Worm (Caenorhabditis elegans) whole organism, L4 larva: ENCODE measurements around the gene ZC239.6.

Experiments used
- D1046.2 ChIP-seq: fragments of 200-800 bp; sonication (Bioruptor generic); IDR thresholded peaks from 2 replicates; pipeline ENCODE4 v1.3.6; 2022; ENCODE audit warnings: missing genetic modification characterization, missing compliant biosample characterization
- F10B5.3 ChIP-seq: sonication (generic microtip); optimal IDR thresholded peaks from 2 replicates; lab custom pipeline; 2016; ENCODE audit warnings: mild to moderate bottlenecking, missing genetic modification characterization, missing compliant biosample characterization
- F26F4.8 ChIP-seq: fragments of 200-800 bp; sonication (Bioruptor generic); conservative IDR thresholded peaks from 2 replicates; pipeline ENCODE4 v1.3.6; 2022; ENCODE audit warnings: missing genetic modification characterization, missing compliant biosample characterization
- F44E2.7 ChIP-seq: fragments of 200-800 bp; sonication (Bioruptor generic); IDR thresholded peaks from 2 replicates; pipeline ENCODE4 v2.1.2; 2022; ENCODE audit warnings: missing genetic modification characterization, missing compliant biosample characterization
- T26A8.4 ChIP-seq: fragments of 200-800 bp; sonication (Bioruptor generic); IDR thresholded peaks from 2 replicates; pipeline ENCODE4 v1.3.6; 2022; ENCODE audit warnings: missing genetic modification characterization, missing compliant biosample characterization
- Y105C5A.15 ChIP-seq: fragments of 200-800 bp; sonication (Bioruptor generic); IDR thresholded peaks from 2 replicates; pipeline ENCODE4 v1.3.6; 2022; ENCODE audit warnings: missing genetic modification characterization, missing compliant biosample characterization
- Y48G9A.11 ChIP-seq: fragments of 200-800 bp; sonication (Bioruptor generic); IDR thresholded peaks from 2 replicates; pipeline ENCODE4 v1.3.6; 2022; ENCODE audit warnings: missing genetic modification reagents, missing genetic modification characterization, missing compliant biosample characterization
- aha-1 ChIP-seq: fragments of 150-350 bp; peaks from one replicate; lab custom pipeline; 2014; ENCODE audit warnings: missing biosample characterization, missing genetic modification characterization
- ceh-20 ChIP-seq: fragments of 200-800 bp; sonication (Bioruptor generic); IDR thresholded peaks from 2 replicates; pipeline ENCODE4 v1.3.6; 2022; ENCODE audit warnings: missing genetic modification reagents, missing genetic modification characterization, missing compliant biosample characterization
- daf-8 ChIP-seq: fragments of 200-800 bp; sonication (Bioruptor generic); IDR thresholded peaks from 2 replicates; pipeline ENCODE4 v1.3.6; 2022; ENCODE audit warnings: missing genetic modification characterization, missing compliant biosample characterization
- dmd-6 ChIP-seq: fragments of 200-800 bp; sonication (Bioruptor generic); IDR thresholded peaks from 2 replicates; pipeline ENCODE4 v1.3.6; 2022; ENCODE audit warnings: missing genetic modification reagents, missing genetic modification characterization, missing compliant biosample characterization
- dmd-9 ChIP-seq: fragments of 200-800 bp; sonication (Bioruptor generic); IDR thresholded peaks from 2 replicates; pipeline ENCODE4 v1.3.6; 2022; ENCODE audit warnings: missing genetic modification reagents, missing genetic modification characterization, missing compliant biosample characterization
- dve-1 ChIP-seq: sonication (generic microtip); optimal IDR thresholded peaks from 2 replicates; lab custom pipeline; 2017; ENCODE audit warnings: antibody characterized with exemption, mild to moderate bottlenecking, missing genetic modification characterization, missing compliant biosample characterization; ENCODE audit not compliant: insufficient read depth
- egl-27 ChIP-seq: sonication (generic microtip); optimal IDR thresholded peaks from 3 replicates; lab custom pipeline; 2017; ENCODE audit warnings: missing biosample characterization, missing genetic modification reagents, missing genetic modification characterization
- gei-8 ChIP-seq: fragments of 200-800 bp; sonication (Bioruptor generic); optimal IDR thresholded peaks from 2 replicates; lab custom pipeline; 2018; ENCODE audit warnings: mild to moderate bottlenecking, missing genetic modification characterization, missing compliant biosample characterization
- hlh-11 ChIP-seq: fragments of 200-800 bp; sonication (Bioruptor generic); optimal IDR thresholded peaks from 2 replicates; lab custom pipeline; 2018; ENCODE audit warnings: mild to moderate bottlenecking, missing genetic modification characterization, missing compliant biosample characterization
- hlh-30 ChIP-seq: sonication (generic microtip); optimal IDR thresholded peaks from 2 replicates; lab custom pipeline; 2017; ENCODE audit warnings: antibody characterized with exemption, mild to moderate bottlenecking, missing genetic modification characterization, missing compliant biosample characterization; ENCODE audit not compliant: insufficient read depth
- hmg-1.1 ChIP-seq: fragments of 200-800 bp; sonication (Bioruptor generic); IDR thresholded peaks from 2 replicates; pipeline ENCODE4 v1.3.6; 2022; ENCODE audit warnings: missing genetic modification reagents, missing genetic modification characterization, missing compliant biosample characterization
- jun-1 ChIP-seq: fragments of 150-350 bp; optimal IDR thresholded peaks from 2 replicates; lab custom pipeline; 2014; ENCODE audit warnings: missing biosample characterization, missing genetic modification reagents, missing genetic modification characterization
- lin-15B ChIP-seq: fragments of 150-350 bp; sonication (generic microtip); optimal IDR thresholded peaks from 3 replicates; lab custom pipeline; 2014; ENCODE audit warnings: missing biosample characterization, missing genetic modification characterization
- lin-38 ChIP-seq: fragments of 200-800 bp; sonication (Bioruptor generic); IDR thresholded peaks from 2 replicates; pipeline ENCODE4 v1.3.6; 2022; ENCODE audit warnings: missing genetic modification reagents, missing genetic modification characterization, missing compliant biosample characterization
- lsy-2 ChIP-seq, 2 experiments: fragments of 150-350 bp in 1 of 2; sonication (generic microtip) in 1 of 2; optimal IDR thresholded peaks; 2 replicates each; lab custom pipeline; 2014 to 2017; ENCODE audit warnings: missing biosample characterization in 2 of 2, missing genetic modification characterization in 2 of 2
- madf-9 ChIP-seq: fragments of 200-800 bp; sonication (Bioruptor generic); conservative IDR thresholded peaks from 2 replicates; pipeline ENCODE4 v1.3.6; 2022; ENCODE audit warnings: missing genetic modification reagents, missing genetic modification characterization, missing compliant biosample characterization
- mes-2 ChIP-seq: sonication (generic microtip); optimal IDR thresholded peaks from 2 replicates; lab custom pipeline; 2016; ENCODE audit warnings: missing genotype, mild to moderate bottlenecking, missing genetic modification characterization, missing compliant biosample characterization; ENCODE audit not compliant: poor library complexity, severe bottlenecking
- mxl-2 ChIP-seq: fragments of 200-800 bp; sonication (Bioruptor generic); conservative IDR thresholded peaks from 2 replicates; pipeline ENCODE4 v1.3.6; 2022; ENCODE audit warnings: missing genetic modification reagents, missing genetic modification characterization, missing compliant biosample characterization
- nhr-10 ChIP-seq: fragments of 150-350 bp; optimal IDR thresholded peaks from 2 replicates; lab custom pipeline; 2014; ENCODE audit warnings: missing biosample characterization, missing genetic modification characterization
- nhr-11 ChIP-seq: fragments of 150-350 bp; optimal IDR thresholded peaks from 2 replicates; lab custom pipeline; 2014; ENCODE audit warnings: missing biosample characterization, missing genetic modification characterization
- nhr-111 ChIP-seq: fragments of 200-800 bp; sonication (Bioruptor generic); optimal IDR thresholded peaks from 2 replicates; lab custom pipeline; 2018; ENCODE audit warnings: mild to moderate bottlenecking, missing genetic modification characterization, missing compliant biosample characterization
- nhr-28 ChIP-seq: fragments of 150-350 bp; optimal IDR thresholded peaks from 2 replicates; lab custom pipeline; 2014; ENCODE audit warnings: missing biosample characterization, missing genetic modification characterization
- nhr-41 ChIP-seq: fragments of 200-800 bp; sonication (Bioruptor generic); IDR thresholded peaks from 2 replicates; pipeline ENCODE4 v1.3.6; 2022; ENCODE audit warnings: missing genetic modification reagents, missing genetic modification characterization, missing compliant biosample characterization
- nhr-42 ChIP-seq: fragments of 200-800 bp; sonication (Bioruptor generic); IDR thresholded peaks from 2 replicates; pipeline ENCODE4 v1.3.6; 2022; ENCODE audit warnings: missing genetic modification characterization, missing compliant biosample characterization
- nhr-48 ChIP-seq: sonication (generic microtip); optimal IDR thresholded peaks from 2 replicates; lab custom pipeline; 2016; ENCODE audit warnings: mild to moderate bottlenecking, missing genetic modification characterization, missing compliant biosample characterization
- nhr-77 ChIP-seq: fragments of 150-350 bp; optimal IDR thresholded peaks from 2 replicates; lab custom pipeline; 2014; ENCODE audit warnings: missing biosample characterization, missing genetic modification characterization
- php-3 ChIP-seq: fragments of 200-800 bp; sonication (Bioruptor generic); IDR thresholded peaks from 2 replicates; pipeline ENCODE4 v1.3.6; 2022; ENCODE audit warnings: missing genetic modification reagents, missing genetic modification characterization, missing compliant biosample characterization
- pqm-1 ChIP-seq: sonication (generic microtip); optimal IDR thresholded peaks from 2 replicates; lab custom pipeline; 2017; ENCODE audit warnings: missing biosample characterization, missing genetic modification characterization
- set-16 ChIP-seq: fragments of 200-800 bp; sonication (Bioruptor generic); IDR thresholded peaks from 2 replicates; pipeline ENCODE4 v1.3.6; 2022; ENCODE audit warnings: missing genetic modification reagents, missing genetic modification characterization, missing compliant biosample characterization
- snpc-1.2 ChIP-seq: fragments of 200-800 bp; sonication (Bioruptor generic); IDR thresholded peaks from 2 replicates; pipeline ENCODE4 v1.3.6; 2022; ENCODE audit warnings: missing genetic modification reagents, missing genetic modification characterization, missing compliant biosample characterization
- spr-3 ChIP-seq: fragments of 200-800 bp; sonication (Bioruptor generic); optimal IDR thresholded peaks from 2 replicates; lab custom pipeline; 2018; ENCODE audit warnings: mild to moderate bottlenecking, missing genetic modification characterization, missing compliant biosample characterization
- tra-1 ChIP-seq: fragments of 200-800 bp; sonication (Bioruptor generic); IDR thresholded peaks from 2 replicates; pipeline ENCODE4 v1.3.6; 2022; ENCODE audit warnings: missing genetic modification reagents, missing genetic modification characterization, missing compliant biosample characterization
- ztf-7 ChIP-seq: fragments of 150-350 bp; optimal IDR thresholded peaks from 2 replicates; lab custom pipeline; 2014; ENCODE audit warnings: missing biosample characterization, missing genetic modification characterization

Gene ZC239.6

ce11 chrII:3245836-3246235, 36.4 kb downstream of the ZC239.6 start, which contains the start of gene C17F4.7 (continued):
- TF ChIP-seq nhr-77 (tag; lab: Kevin White, UChicago) (peak; percentile 65), ztf-7 (tag; lab: Kevin White, UChicago) (no peak), mxl-2 (GFP tag; lab: Robert Waterston, UW) (no peak; the same call in 1 of the 2 replicates), ceh-20 (GFP tag; lab: Robert Waterston, UW) (no peak), nhr-42 (no peak), snpc-1.2 (GFP tag; lab: Robert Waterston, UW) (no peak), F44E2.7 (no peak), nhr-111 (GFP tag; lab: Kevin White, UChicago) (no peak), set-16 (GFP tag; lab: Robert Waterston, UW) (no peak), egl-27 (tag; lab: Kevin White, UChicago) (no peak), php-3 (GFP tag; lab: Robert Waterston, UW) (peak; percentile 96), mes-2 (tag; lab: Kevin White, UChicago) (peak; percentile 14), nhr-48 (tag; lab: Kevin White, UChicago) (peak; percentile 37), nhr-28 (tag; lab: Kevin White, UChicago) (peak; percentile 95), nhr-11 (tag; lab: Kevin White, UChicago) (no peak), pqm-1 (peak; percentile 84), F26F4.8 (GFP tag; lab: Robert Waterston, UW) (no peak), F10B5.3 (tag; lab: Kevin White, UChicago) (no peak), daf-8 (GFP tag; lab: Robert Waterston, UW) (no peak), lsy-2 (tag; optimal IDR thresholded peaks at IDR 0.05; lab: Kevin White, UChicago) (no peak), nhr-10 (tag; lab: Kevin White, UChicago) (no peak), dve-1 (tag; lab: Kevin White, UChicago) (peak; percentile 87), aha-1 (tag; lab: Kevin White, UChicago) (peak; percentile 62), hmg-1.1 (GFP tag; lab: Robert Waterston, UW) (no peak), gei-8 (GFP tag; lab: Kevin White, UChicago) (no peak), spr-3 (no peak), hlh-11 (peak; percentile 84), Y105C5A.15 (GFP tag; lab: Robert Waterston, UW) (no peak), T26A8.4 (GFP tag; lab: Robert Waterston, UW) (no peak), Y48G9A.11 (no peak), tra-1 (GFP tag; lab: Robert Waterston, UW) (peak; percentile 66; the same call in 1 of the 2 replicates), lin-38 (0 out of 2 replicates have a peak, but pooled peaks have one; percentile 12), D1046.2 (GFP tag; lab: Robert Waterston, UW) (no peak), nhr-41 (GFP tag; lab: Robert Waterston, UW) (no peak), hlh-30 (tag; lab: Kevin White, UChicago) (peak; percentile 2), dmd-6 (peak; percentile 92), dmd-9 (GFP tag; lab: Robert Waterston, UW) (no peak), jun-1 (tag; lab: Kevin White, UChicago) (peak; percentile 12)

- TF ChIP-seq set-16 (GFP tag; lab: Robert Waterston, UW) (peak; percentile 58; the same call in 1 of the 2 replicates), egl-27 (tag; lab: Kevin White, UChicago) (no peak), lin-15B (tag; lab: Kevin White, UChicago) (no peak), madf-9 (GFP tag; lab: Robert Waterston, UW) (no peak)
These were observed 38.1 kb downstream of the ZC239.6 start for ce11 chrII:3247556-3247955.
